Fruit fly (Drosophila melanogaster): Measurements from ENCODE around the gene rush.

DNA sequence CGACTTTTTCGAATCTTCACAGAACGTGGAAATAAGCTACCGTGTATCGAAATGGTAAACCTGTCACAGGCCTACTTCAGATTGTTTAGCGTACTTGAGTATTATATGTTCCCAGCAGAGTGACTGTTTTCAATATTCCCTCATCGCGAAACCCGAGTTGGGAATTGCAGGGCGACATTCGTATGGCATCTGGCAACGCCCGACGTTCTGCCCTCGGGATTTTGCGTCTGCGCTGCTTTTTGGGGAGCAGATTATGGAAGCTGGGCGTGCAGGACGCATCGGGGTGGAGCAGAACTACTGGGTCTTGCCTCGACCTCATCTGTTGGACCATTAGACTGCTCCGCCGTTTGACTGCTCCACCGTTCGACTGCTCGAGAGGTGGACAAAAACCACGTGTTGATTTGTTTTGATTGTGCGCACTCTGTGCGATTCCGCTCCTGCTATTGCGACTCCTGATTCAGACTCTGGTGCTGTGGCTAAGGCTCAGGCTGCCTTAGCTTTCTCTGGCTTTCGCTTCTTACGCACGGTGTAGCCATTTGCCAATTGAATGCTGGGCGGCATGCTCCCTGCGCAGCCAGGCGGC, 30.0 kb downstream of the rush start:
- TF ChIP-seq CG17806 (tag; optimal IDR thresholded peaks at IDR 0.05): no peak
- no peak for TF ChIP-seq CG13204 (GFP tag; optimal IDR thresholded peaks at IDR 0.05)

All from whole organism, pupa.